Worm (Caenorhabditis elegans): ENCODE data around the gene F52C9.5.
A peak's percentile ranks its signal among the peaks of the same experiment; 100 is the strongest.

DNA sequence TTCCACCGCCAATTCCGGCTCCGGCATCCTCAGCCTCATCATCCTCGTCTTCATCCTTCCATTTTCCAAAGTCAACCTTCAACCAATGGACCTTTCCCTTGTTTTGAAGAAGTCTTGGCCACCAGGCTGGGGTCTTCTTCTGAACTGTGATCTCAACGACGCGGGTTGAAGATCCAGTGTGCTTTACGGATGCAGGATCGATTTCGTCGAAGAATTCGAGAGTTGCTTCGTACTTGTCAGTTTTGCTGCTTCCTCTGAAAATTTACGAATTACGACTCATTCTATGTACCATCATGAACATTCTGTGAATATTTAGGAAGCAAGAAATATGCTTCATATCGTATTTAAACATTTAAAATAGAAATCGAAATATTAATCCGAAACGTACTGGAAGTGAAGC lies 27.8 kb upstream of the F52C9.5 start:
- TF ChIP-seq elt-3 (tag; optimal IDR thresholded peaks at IDR 0.05), result no peak
- TF ChIP-seq nhr-12 (tag; optimal IDR thresholded peaks at IDR 0.05), result no peak
- no peak for TF ChIP-seq egl-27 (tag; optimal IDR thresholded peaks at IDR 0.05)
- no peak for TF ChIP-seq ceh-16 (tag; optimal IDR thresholded peaks at IDR 0.05)
- no peak for TF ChIP-seq ztf-4 (tag; optimal IDR thresholded peaks at IDR 0.05)
- TF ChIP-seq aly-2 (tag; optimal IDR thresholded peaks at IDR 0.05), result no peak
- TF ChIP-seq ama-1 (optimal IDR thresholded peaks at IDR 0.05), result peak; percentile 15

Measured in whole organism, L2 larva.